Fruit fly (Drosophila melanogaster) whole organism, embryonic: Measurements from ENCODE around the gene RfC3.

Experiments
- C15 ChIP-seq: fragments of 200-800 bp; sonication (Bioruptor generic); IDR thresholded peaks from 3 replicates; pipeline ENCODE4 v1.3.6; 2022; ENCODE audit warnings: missing biosample characterization, missing genetic modification characterization
- CG18011 ChIP-seq: fragments of 200-800 bp; sonication (Bioruptor generic); optimal IDR thresholded peaks from 2 replicates; lab custom pipeline; 2017; ENCODE audit warnings: missing biosample characterization, missing genetic modification characterization, mild to moderate bottlenecking, moderate library complexity, missing genotype
- CG3163 ChIP-seq: fragments of 200-800 bp; sonication (Bioruptor generic); optimal IDR thresholded peaks from 3 replicates; lab custom pipeline; 2016; ENCODE audit warnings: missing biosample characterization, missing genetic modification characterization
- Med ChIP-seq: fragments of 200-800 bp; sonication (Bioruptor generic); peaks from one replicate; lab custom pipeline; 2016; ENCODE audit warnings: missing biosample characterization, missing genetic modification characterization, mild to moderate bottlenecking, inconsistent platforms, moderate library complexity
- Ptx1 ChIP-seq: fragments of 200-800 bp; sonication (Bioruptor generic); IDR thresholded peaks from 2 replicates; pipeline ENCODE4 v1.3.6; 2022; ENCODE audit warnings: missing biosample characterization, missing genetic modification characterization
- caup ChIP-seq: fragments of 200-800 bp; sonication (Bioruptor generic); optimal IDR thresholded peaks from 3 replicates; lab custom pipeline; 2017; ENCODE audit warnings: missing biosample characterization, mild to moderate bottlenecking, missing genetic modification characterization, moderate library complexity; ENCODE audit not compliant: severe bottlenecking
- pita ChIP-seq: fragments of 200-800 bp; sonication (Bioruptor generic); optimal IDR thresholded peaks from 2 replicates; lab custom pipeline; 2017; ENCODE audit warnings: missing biosample characterization, mild to moderate bottlenecking, missing genetic modification characterization

- TF ChIP-seq Med (GFP tag; lab: Kevin White, UChicago) (no peak), pita (GFP tag; lab: Kevin White, UChicago) (no peak), caup (no peak), CG3163 (no peak), C15 (GFP tag; lab: Robert Waterston, UW) (no peak), Ptx1 (GFP tag; lab: Robert Waterston, UW) (no peak), CG18011 (no peak)
Observed at dm6 chr2L:10379865-10380264, 39.1 kb upstream of the RfC3 start, which contains the start of gene gny.
